Worm (Caenorhabditis elegans) whole organism, L4/young adult: ENCODE data around the gene B0034.5.
"Not testable (repeated sequence)": the region's sequence is repeated elsewhere in the genome, so short reads cannot be mapped to it uniquely, and the experiment has no call there.

Experiments
- W03F9.2 ChIP-seq: fragments of 150-350 bp; optimal IDR thresholded peaks from 2 replicates; lab custom pipeline; 2014; ENCODE audit warnings: missing biosample characterization, missing genetic modification characterization
- dao-5 ChIP-seq: sonication (generic microtip); optimal IDR thresholded peaks from 2 replicates; lab custom pipeline; 2016; ENCODE audit warnings: missing genotype, missing genetic modification characterization, moderate library complexity, missing compliant biosample characterization
- him-1 ChIP-seq: sonication (generic microtip); optimal IDR thresholded peaks from 2 replicates; lab custom pipeline; 2016; ENCODE audit warnings: missing genotype, missing genetic modification reagents, missing genetic modification characterization, missing compliant biosample characterization

B0034.5 gene

ce11 chrII:5974878-5975277, at the start of gene B0034.5:
Gene B0034.5, minus strand, starts transcription at chrII:5974978.
- TF ChIP-seq W03F9.2 (tag; lab: Kevin White, UChicago) = no peak
- TF ChIP-seq him-1 = no peak
- TF ChIP-seq dao-5 (tag; lab: Kevin White, UChicago) = no peak

DNA sequence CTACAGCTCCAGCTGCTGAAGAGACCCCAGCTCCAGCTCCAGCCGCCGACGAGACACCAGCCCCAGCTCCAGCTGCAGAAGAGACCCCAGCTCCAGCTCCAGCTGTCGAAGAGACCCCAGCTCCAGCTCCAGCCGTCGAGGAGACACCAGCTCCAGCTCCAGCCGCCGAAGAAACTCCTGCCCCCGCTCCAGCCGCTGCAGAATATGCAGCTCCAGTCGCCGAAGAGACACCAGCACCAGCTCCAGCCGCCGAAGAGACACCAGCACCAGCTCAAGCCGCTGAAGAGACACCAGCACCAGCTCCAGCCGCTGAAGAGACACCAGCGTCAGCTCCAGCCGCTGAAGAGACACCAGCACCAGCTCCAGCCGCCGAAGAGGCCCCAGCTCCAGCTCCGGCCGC, 47.8 kb upstream of the B0034.5 start:
- TF ChIP-seq W03F9.2 (tag; lab: Kevin White, UChicago) (no peak), dao-5 (tag; lab: Kevin White, UChicago) (no peak), him-1 (no peak)

DNA sequence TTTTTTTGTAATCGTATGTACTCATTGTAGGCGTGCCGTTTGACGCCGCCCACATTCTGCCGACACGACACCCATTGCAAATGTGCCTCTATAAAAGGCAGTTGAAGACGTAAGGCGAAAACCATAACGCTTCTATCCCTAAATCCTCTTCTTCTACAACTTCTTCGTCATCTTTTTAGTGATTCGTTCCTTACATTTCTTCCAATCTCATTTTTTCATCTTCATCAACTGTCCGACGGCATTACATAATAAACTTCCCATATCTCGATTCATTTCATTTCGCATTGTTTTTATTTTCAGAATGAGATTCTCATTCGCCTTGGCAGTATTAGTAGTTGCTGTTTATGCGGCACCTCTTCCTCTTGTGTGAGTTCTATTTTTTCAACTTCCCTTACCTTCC, 45.6 kb upstream of the B0034.5 start, which contains the start of gene ZK84.1:
Gene ZK84.1, plus strand, starts transcription at position 301 of the 400 bp plus-strand sequence.
- no peak for TF ChIP-seq dao-5 (tag; lab: Kevin White, UChicago)
- TF ChIP-seq W03F9.2 (tag; lab: Kevin White, UChicago) = no peak
- no peak for TF ChIP-seq him-1

DNA sequence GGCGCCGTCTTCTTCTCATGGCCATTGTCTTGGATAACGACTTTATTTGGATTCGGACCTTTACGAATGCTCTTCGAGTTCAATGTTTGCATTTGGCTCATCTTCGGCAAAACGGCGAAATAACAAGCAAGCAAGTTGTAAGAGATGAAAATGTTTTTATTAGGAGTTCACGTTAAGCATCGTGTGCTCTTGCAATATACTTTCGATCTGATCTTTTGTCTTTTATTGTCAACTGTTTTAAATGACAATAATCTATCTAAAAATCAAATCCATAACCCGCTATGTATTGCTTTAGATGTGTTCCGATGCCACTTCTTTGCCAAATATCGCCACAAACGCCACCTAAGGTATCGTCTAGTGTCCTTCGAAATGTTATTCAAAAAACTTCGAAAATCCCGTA, 41.6 kb upstream of the B0034.5 start, which contains the start of gene ZK84.5:
Gene ZK84.5, minus strand, starts transcription at position 101 of the 400 bp plus-strand sequence.
- TF ChIP-seq him-1 (no peak), dao-5 (tag; lab: Kevin White, UChicago) (no peak), W03F9.2 (tag; lab: Kevin White, UChicago) (no peak)

ce11 chrII:6014057-6014456, 39.3 kb upstream of the B0034.5 start, which contains the start of gene ZK84.2:
Gene ZK84.2, plus strand, starts transcription at chrII:6014357.
- not testable (repeated sequence) for TF ChIP-seq him-1; W03F9.2 (tag; lab: Kevin White, UChicago); dao-5 (tag; lab: Kevin White, UChicago)

DNA sequence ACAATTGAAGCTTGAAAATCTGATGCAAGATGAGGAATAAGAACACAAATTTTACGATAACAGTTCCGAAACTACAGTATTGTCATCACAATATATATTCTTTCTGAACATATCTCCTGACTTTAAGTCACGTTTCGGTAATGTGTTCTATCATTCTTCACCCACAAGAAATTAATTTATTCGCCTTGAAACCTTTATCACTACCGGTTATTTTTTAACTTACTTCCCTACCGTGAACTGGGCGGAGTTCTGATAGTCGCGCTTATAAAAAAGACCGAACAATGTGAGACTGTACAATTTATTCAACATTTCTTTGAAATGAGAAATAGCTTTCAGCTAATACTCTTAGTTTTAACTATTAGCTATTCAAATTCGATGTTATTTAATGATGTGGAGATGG, 35.8 kb upstream of the B0034.5 start, which contains the start of gene ins-20:
Gene ins-20, plus strand, starts transcription at position 301 of the 400 bp plus-strand sequence.
- TF ChIP-seq dao-5 (tag; lab: Kevin White, UChicago) (no peak), him-1 (no peak), W03F9.2 (tag; lab: Kevin White, UChicago) (no peak)

DNA sequence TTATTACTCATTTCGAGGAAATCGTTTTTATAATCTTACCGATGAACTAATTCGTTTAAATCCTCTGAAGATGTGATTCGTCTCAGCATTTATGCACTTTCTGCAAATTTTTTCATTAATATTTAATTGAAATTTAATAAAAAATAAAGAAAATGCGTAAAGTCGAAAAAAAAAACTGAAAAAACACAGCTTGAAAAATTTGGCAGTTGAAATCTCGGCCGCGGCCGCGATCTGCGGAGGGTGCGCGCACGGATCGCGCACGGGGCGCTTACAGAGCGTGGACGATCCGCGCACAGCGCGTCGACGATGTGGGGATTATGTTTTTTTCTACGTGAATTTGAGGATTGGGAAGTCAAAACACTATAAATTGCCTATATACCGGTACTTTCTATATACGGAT, 34.1 kb upstream of the B0034.5 start, which contains the start of gene ZK84.4:
Gene ZK84.4, minus strand, starts transcription at position 101 of the 400 bp plus-strand sequence.
- not testable (repeated sequence) for TF ChIP-seq him-1; W03F9.2 (tag; lab: Kevin White, UChicago); dao-5 (tag; lab: Kevin White, UChicago)

ce11 chrII:6001004-6001403, 26.2 kb upstream of the B0034.5 start:
- TF ChIP-seq W03F9.2 (tag; lab: Kevin White, UChicago) (no peak), dao-5 (tag; lab: Kevin White, UChicago) (no peak), him-1 (no peak)

DNA sequence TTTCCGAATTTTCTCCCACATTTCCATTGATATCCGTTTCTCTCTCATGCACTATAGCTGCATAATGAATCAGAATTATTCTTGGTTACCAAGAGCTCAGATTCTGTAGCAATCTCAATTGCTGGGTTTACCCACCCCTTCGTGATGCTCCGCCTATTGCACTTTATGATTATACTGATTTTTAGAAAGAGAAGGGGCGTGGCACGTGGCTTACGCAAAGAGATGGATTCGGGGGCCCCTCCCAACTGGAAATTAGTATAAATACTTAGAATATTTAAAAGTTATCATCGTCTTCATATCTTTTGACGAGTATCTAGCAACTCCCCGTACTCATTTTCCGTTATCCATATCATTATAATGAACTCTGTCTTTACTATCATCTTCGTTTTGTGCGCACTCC, 25.4 kb upstream of the B0034.5 start, which contains the start of gene ins-6:
Gene ins-6, plus strand, starts transcription at position 301 of the 400 bp plus-strand sequence.
- TF ChIP-seq dao-5 (tag; lab: Kevin White, UChicago) = no peak
- no peak for TF ChIP-seq W03F9.2 (tag; lab: Kevin White, UChicago)
- TF ChIP-seq him-1 = no peak

DNA sequence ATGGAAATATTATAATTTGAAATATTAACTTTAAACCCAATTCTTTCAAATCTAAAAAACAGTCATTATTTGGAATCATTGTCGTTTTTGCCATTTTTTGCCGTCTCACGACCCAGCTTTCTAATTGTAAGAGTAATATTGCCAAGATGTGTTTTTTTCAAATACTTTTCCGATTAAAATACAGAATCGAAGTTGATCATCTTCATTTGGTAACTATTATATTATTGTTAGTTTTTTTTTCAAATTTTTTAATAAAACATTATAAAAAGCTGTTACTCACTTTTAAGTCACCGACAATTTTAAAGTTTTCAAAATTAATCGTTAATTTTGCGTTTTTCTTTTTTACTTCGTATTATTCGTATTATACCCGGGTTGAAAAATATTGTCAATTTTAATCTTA, 22.5 kb upstream of the B0034.5 start, which contains the start of gene ins-5:
Gene ins-5, plus strand, starts transcription at position 301 of the 400 bp plus-strand sequence.
- TF ChIP-seq dao-5 (tag; lab: Kevin White, UChicago) (no peak), W03F9.2 (tag; lab: Kevin White, UChicago) (no peak), him-1 (no peak)

DNA sequence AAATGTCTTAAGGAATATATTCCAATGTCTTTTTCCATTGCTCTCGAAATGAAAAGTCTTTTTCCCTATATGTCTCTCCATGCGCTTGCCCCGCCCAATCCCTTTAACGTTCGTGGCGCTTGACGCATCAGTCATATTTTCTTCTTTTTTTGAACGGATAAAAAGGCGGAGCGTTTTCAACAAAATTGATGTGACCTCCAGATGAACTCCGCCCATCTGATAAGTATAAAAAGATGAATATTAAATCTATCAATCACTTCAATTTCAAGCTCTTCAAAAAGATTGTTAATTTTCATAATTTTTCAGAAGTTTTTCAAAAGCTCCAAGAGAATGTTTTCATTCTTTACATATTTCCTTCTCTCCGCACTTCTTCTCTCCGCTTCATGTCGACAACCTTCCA, 21.3 kb upstream of the B0034.5 start, which contains the start of gene ins-4:
Gene ins-4, plus strand, starts transcription at position 301 of the 400 bp plus-strand sequence.
- no peak for TF ChIP-seq him-1
- TF ChIP-seq dao-5 (tag; lab: Kevin White, UChicago) = no peak
- TF ChIP-seq W03F9.2 (tag; lab: Kevin White, UChicago) = no peak

- TF ChIP-seq him-1 (no peak), W03F9.2 (tag; lab: Kevin White, UChicago) (no peak), dao-5 (tag; lab: Kevin White, UChicago) (no peak)
Observed at ce11 chrII:5990668-5991067, 15.9 kb upstream of the B0034.5 start, which contains the start of gene ins-3. Gene ins-3, minus strand, starts transcription at chrII:5990768.

- TF ChIP-seq W03F9.2 (tag; lab: Kevin White, UChicago) (no peak), him-1 (no peak), dao-5 (tag; lab: Kevin White, UChicago) (no peak)
Observed at ce11 chrII:5988224-5988623, 13.4 kb upstream of the B0034.5 start, which contains the start of gene ins-2. Gene ins-2, plus strand, starts transcription at chrII:5988524.

- TF ChIP-seq him-1 = no peak
- TF ChIP-seq dao-5 (tag; lab: Kevin White, UChicago) = no peak
- TF ChIP-seq W03F9.2 (tag; lab: Kevin White, UChicago) = no peak
Observed at ce11 chrII:5969303-5969702, 5.5 kb downstream of the B0034.5 start, which contains the start of gene B0034.4. Gene B0034.4, minus strand, starts transcription at chrII:5969531.
